Worm (Caenorhabditis elegans): ENCODE measurements around the gene dpy-28.

The dpy-28 gene

DNA sequence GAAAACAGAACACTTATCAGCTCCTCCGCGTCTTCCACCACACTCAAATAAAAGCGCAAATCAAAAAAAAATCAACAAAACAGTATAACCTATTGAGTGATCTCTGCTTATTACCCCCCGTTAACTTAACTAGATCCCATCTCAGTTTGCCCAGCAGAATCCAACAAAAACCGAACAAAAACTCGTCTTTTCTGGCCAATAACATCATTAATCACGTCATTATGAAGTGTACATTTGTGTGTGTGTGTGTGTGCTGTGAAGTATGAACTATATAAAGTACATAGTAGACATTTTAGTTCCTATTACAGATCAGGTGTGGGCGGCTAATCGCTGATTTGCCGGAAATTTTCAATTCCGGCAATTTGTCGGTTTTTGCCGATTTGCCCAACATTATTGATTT, 44.9 kb upstream of the dpy-28 start:
- TF ChIP-seq gmeb-2 (tag; optimal IDR thresholded peaks at IDR 0.05), result no peak
- TF ChIP-seq ceh-30 (tag; optimal IDR thresholded peaks at IDR 0.05), result no peak
- no peak for TF ChIP-seq sox-4 (tag; optimal IDR thresholded peaks at IDR 0.05)
- no peak for TF ChIP-seq ceh-19 (GFP tag; optimal IDR thresholded peaks at IDR 0.05)
- no peak for TF ChIP-seq ets-4 (tag; optimal IDR thresholded peaks at IDR 0.05)
- no peak for TF ChIP-seq ceh-34 (tag; optimal IDR thresholded peaks at IDR 0.05)
- no peak for TF ChIP-seq F13H6.1 (tag; optimal IDR thresholded peaks at IDR 0.05)
- TF ChIP-seq K02D7.2 (tag; optimal IDR thresholded peaks at IDR 0.05), result no peak
- no peak for TF ChIP-seq nhr-232 (tag; optimal IDR thresholded peaks at IDR 0.05)
- TF ChIP-seq hlh-13 (GFP tag; optimal IDR thresholded peaks at IDR 0.05), result no peak
- no peak for TF ChIP-seq pat-9 (tag; optimal IDR thresholded peaks at IDR 0.05)

DNA sequence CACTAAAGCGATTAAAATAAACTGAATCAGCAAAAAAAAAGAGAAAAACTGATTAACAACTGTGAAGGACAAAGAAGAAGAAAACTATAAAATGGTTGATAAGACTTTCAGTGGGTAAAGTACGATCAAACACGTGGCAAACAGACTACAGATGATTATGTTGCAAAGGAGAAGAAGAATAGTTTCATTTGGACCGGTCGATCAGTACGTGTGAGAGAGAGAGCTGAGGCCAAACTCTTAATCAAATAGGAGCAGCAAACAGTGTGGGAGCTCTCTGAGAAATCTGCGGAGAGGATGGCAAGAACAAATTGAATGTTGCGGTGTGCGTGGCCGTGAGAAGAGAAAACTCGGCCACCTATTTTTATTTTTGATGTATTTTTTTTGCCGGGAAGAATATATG, 43.9 kb upstream of the dpy-28 start:
- TF ChIP-seq ets-4 (tag; optimal IDR thresholded peaks at IDR 0.05) (peak; percentile 4), pqm-1 (tag; optimal IDR thresholded peaks at IDR 0.05) (no peak), zip-5 (tag; optimal IDR thresholded peaks at IDR 0.05) (no peak)

DNA sequence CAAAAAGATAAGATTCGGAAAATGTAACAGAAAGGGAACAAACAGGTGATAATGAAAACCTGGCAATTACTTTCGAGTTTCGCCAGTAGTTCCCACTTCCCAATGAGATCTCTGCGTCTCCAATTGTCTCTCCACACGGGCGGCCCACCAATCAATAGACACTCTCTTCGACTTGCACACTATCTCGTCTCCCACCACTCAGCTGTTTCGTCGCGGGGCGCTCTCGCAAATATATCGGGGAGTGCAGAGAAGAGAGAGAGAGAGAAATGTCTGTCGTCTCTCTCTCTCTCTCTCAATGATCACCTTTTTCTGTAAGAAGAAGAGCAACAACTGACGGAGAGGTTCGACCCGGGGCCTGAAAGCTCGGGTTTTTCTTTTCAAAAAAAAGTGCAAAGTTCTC, 42.8 kb upstream of the dpy-28 start:
- no peak for TF ChIP-seq mec-3 (tag; optimal IDR thresholded peaks at IDR 0.05; ENCODE audit: borderline replicate concordance)
- peak; percentile 50 for TF ChIP-seq unc-42 (tag; optimal IDR thresholded peaks at IDR 0.05)
- peak; percentile 45 for TF ChIP-seq ceh-2 (tag; optimal IDR thresholded peaks at IDR 0.05)
- no peak for TF ChIP-seq hlh-13 (GFP tag; optimal IDR thresholded peaks at IDR 0.05)
- no peak for TF ChIP-seq nhr-232 (tag; optimal IDR thresholded peaks at IDR 0.05)
- TF ChIP-seq unc-3 (GFP tag; conservative IDR thresholded peaks at IDR 0.05), result no peak; the same call in 1 of the 2 replicates
- no peak for TF ChIP-seq unc-3 (tag; optimal IDR thresholded peaks at IDR 0.05)
- no peak for TF ChIP-seq ceh-30 (tag; optimal IDR thresholded peaks at IDR 0.05)
- TF ChIP-seq ttx-3 (tag; optimal IDR thresholded peaks at IDR 0.05), result no peak
- no peak for TF ChIP-seq fkh-10 (GFP tag; optimal IDR thresholded peaks at IDR 0.05)
- no peak for TF ChIP-seq npax-4 (tag; optimal IDR thresholded peaks at IDR 0.05)
- peak; percentile 49 for TF ChIP-seq ceh-14 (tag; optimal IDR thresholded peaks at IDR 0.05)
- TF ChIP-seq elt-2 (tag; optimal IDR thresholded peaks at IDR 0.05), result peak; percentile 41
- no peak for TF ChIP-seq dve-1 (tag; optimal IDR thresholded peaks at IDR 0.05)
- peak; percentile 17; the same call in 1 of the 2 replicates for TF ChIP-seq sox-2 (GFP tag; IDR thresholded peaks at IDR 0.05)
- TF ChIP-seq odd-2 (tag; optimal IDR thresholded peaks at IDR 0.05), result no peak
- TF ChIP-seq hlh-6 (tag; optimal IDR thresholded peaks at IDR 0.05), result no peak
- TF ChIP-seq pros-1 (tag; optimal IDR thresholded peaks at IDR 0.05), result peak; percentile 20
- no peak for TF ChIP-seq C08G9.2 (tag; optimal IDR thresholded peaks at IDR 0.05)
- no peak for TF ChIP-seq elt-4 (tag; optimal IDR thresholded peaks at IDR 0.05)
- TF ChIP-seq nfya-1 (tag; optimal IDR thresholded peaks at IDR 0.05), result peak; percentile 99
- peak; percentile 67 for TF ChIP-seq tbx-2 (tag; optimal IDR thresholded peaks at IDR 0.05)
- TF ChIP-seq ref-2 (tag; optimal IDR thresholded peaks at IDR 0.05), result peak; percentile 48
- no peak for TF ChIP-seq ceh-22 (tag; optimal IDR thresholded peaks at IDR 0.05)
- TF ChIP-seq unc-86 (tag; optimal IDR thresholded peaks at IDR 0.05), result no peak
- TF ChIP-seq ceh-19 (GFP tag; optimal IDR thresholded peaks at IDR 0.05), result peak; percentile 24
- no peak for TF ChIP-seq lim-6 (tag; optimal IDR thresholded peaks at IDR 0.05)
- TF ChIP-seq T23F11.4 (GFP tag; optimal IDR thresholded peaks at IDR 0.05), result no peak
- peak; percentile 85 for TF ChIP-seq ceh-31 (tag; optimal IDR thresholded peaks at IDR 0.05)
- no peak for TF ChIP-seq fax-1 (tag; optimal IDR thresholded peaks at IDR 0.05)
- no peak for TF ChIP-seq tbx-7 (tag; optimal IDR thresholded peaks at IDR 0.05)
- no peak for TF ChIP-seq ama-1 (optimal IDR thresholded peaks at IDR 0.05)
- peak; percentile 60 for TF ChIP-seq ceh-34 (tag; optimal IDR thresholded peaks at IDR 0.05)
- TF ChIP-seq pqm-1 (tag; optimal IDR thresholded peaks at IDR 0.05), result no peak
- no peak for TF ChIP-seq fkh-6 (tag; optimal IDR thresholded peaks at IDR 0.05)
- TF ChIP-seq nhr-11 (tag; optimal IDR thresholded peaks at IDR 0.05), result no peak
- TF ChIP-seq pag-3 (tag; optimal IDR thresholded peaks at IDR 0.05; ENCODE audit: borderline replicate concordance), result no peak
- TF ChIP-seq pha-2 (tag; optimal IDR thresholded peaks at IDR 0.05), result no peak
- TF ChIP-seq F13H6.1 (tag; optimal IDR thresholded peaks at IDR 0.05), result peak; percentile 32
- TF ChIP-seq sdc-2 (tag; optimal IDR thresholded peaks at IDR 0.05), result no peak
- TF ChIP-seq hlh-8 (tag; optimal IDR thresholded peaks at IDR 0.05), result no peak
- TF ChIP-seq ztf-16 (tag; optimal IDR thresholded peaks at IDR 0.05), result no peak
- no peak for TF ChIP-seq eyg-1 (tag; optimal IDR thresholded peaks at IDR 0.05)
- TF ChIP-seq hlh-15 (tag; optimal IDR thresholded peaks at IDR 0.05), result no peak

Measured in whole organism, late embryonic.